Fruit fly (Drosophila melanogaster) whole organism, prepupa: ENCODE measurements around the gene CG14024.

Experiments
- Blimp-1 ChIP-seq: fragments of 200-800 bp; sonication (Bioruptor generic); optimal IDR thresholded peaks from 3 replicates; lab custom pipeline; 2017; ENCODE audit warnings: missing biosample characterization, missing genetic modification characterization, mild to moderate bottlenecking, moderate library complexity, missing genetic modification reagents
- CG11294 ChIP-seq: fragments of 200-800 bp; sonication (Bioruptor generic); IDR thresholded peaks from 2 replicates; pipeline ENCODE4 v1.3.6; 2022; ENCODE audit warnings: missing biosample characterization, missing genetic modification characterization
- CG11902 ChIP-seq: fragments of 200-800 bp; sonication (Bioruptor generic); optimal IDR thresholded peaks from 3 replicates; lab custom pipeline; 2016; ENCODE audit warnings: missing biosample characterization, missing genetic modification characterization
- CG16779 ChIP-seq: fragments of 200-800 bp; sonication (Bioruptor generic); optimal IDR thresholded peaks from 3 replicates; lab custom pipeline; 2017; ENCODE audit warnings: missing biosample characterization, mild to moderate bottlenecking, missing genetic modification characterization
- CG32006 ChIP-seq: fragments of 200-800 bp; sonication (Bioruptor generic); optimal IDR thresholded peaks from 3 replicates; lab custom pipeline; 2017; ENCODE audit warnings: missing biosample characterization, mild to moderate bottlenecking, missing genetic modification characterization
- CG34406 ChIP-seq: fragments of 200-800 bp; sonication (Bioruptor generic); optimal IDR thresholded peaks from 3 replicates; lab custom pipeline; 2016; ENCODE audit warnings: missing biosample characterization, missing genetic modification characterization
- CG3919 ChIP-seq: fragments of 200-800 bp; sonication (Bioruptor generic); optimal IDR thresholded peaks from 3 replicates; lab custom pipeline; 2016; ENCODE audit warnings: missing biosample characterization, missing genetic modification characterization
- CG4318 ChIP-seq: fragments of 200-800 bp; sonication (Bioruptor generic); optimal IDR thresholded peaks from 3 replicates; lab custom pipeline; 2017; ENCODE audit warnings: missing biosample characterization, mild to moderate bottlenecking, missing genetic modification characterization
- CG6163 ChIP-seq: fragments of 200-800 bp; sonication (Bioruptor generic); IDR thresholded peaks from 3 replicates; pipeline ENCODE4 v1.3.6; 2022; ENCODE audit warnings: missing biosample characterization, missing genetic modification characterization
- CG6276 ChIP-seq: fragments of 200-800 bp; sonication (Bioruptor generic); optimal IDR thresholded peaks from 2 replicates; lab custom pipeline; 2017; ENCODE audit warnings: missing biosample characterization, mild to moderate bottlenecking, missing genetic modification characterization
- CG6792 ChIP-seq: fragments of 200-800 bp; sonication (Bioruptor generic); optimal IDR thresholded peaks from 3 replicates; lab custom pipeline; 2016; ENCODE audit warnings: missing biosample characterization, missing genetic modification characterization
- CG6808 ChIP-seq: fragments of 200-800 bp; sonication (Bioruptor generic); optimal IDR thresholded peaks from 3 replicates; lab custom pipeline; 2017; ENCODE audit warnings: missing biosample characterization, missing genetic modification characterization, mild to moderate bottlenecking, moderate library complexity, missing genetic modification reagents
- CG6854 ChIP-seq: fragments of 200-800 bp; sonication (Bioruptor generic); optimal IDR thresholded peaks from 2 replicates; lab custom pipeline; 2017; ENCODE audit warnings: missing biosample characterization, mild to moderate bottlenecking, missing genetic modification characterization
- CG7368 ChIP-seq: fragments of 200-800 bp; sonication (Bioruptor generic); optimal IDR thresholded peaks from 3 replicates; lab custom pipeline; 2016; ENCODE audit warnings: missing biosample characterization, missing genetic modification characterization
- CG8119 ChIP-seq: fragments of 200-800 bp; sonication (Bioruptor generic); IDR thresholded peaks from 3 replicates; pipeline ENCODE4 v1.3.6; 2022; ENCODE audit warnings: missing biosample characterization, missing genetic modification characterization
- CG8319 ChIP-seq: fragments of 200-800 bp; sonication (Bioruptor generic); optimal IDR thresholded peaks from 3 replicates; lab custom pipeline; 2016; ENCODE audit warnings: missing biosample characterization, missing genetic modification characterization
- CG8632 ChIP-seq: fragments of 200-800 bp; sonication (Bioruptor generic); optimal IDR thresholded peaks from 3 replicates; lab custom pipeline; 2016; ENCODE audit warnings: missing biosample characterization, missing genetic modification characterization
- CG9139 ChIP-seq: fragments of 200-800 bp; sonication (Bioruptor generic); optimal IDR thresholded peaks from 3 replicates; lab custom pipeline; 2017; ENCODE audit warnings: missing biosample characterization, mild to moderate bottlenecking, missing genetic modification characterization
- Eip75B ChIP-seq: fragments of 200-800 bp; sonication (Bioruptor generic); optimal IDR thresholded peaks from 3 replicates; lab custom pipeline; 2016; ENCODE audit warnings: missing biosample characterization, missing genetic modification characterization
- Eip78C ChIP-seq: fragments of 200-800 bp; sonication (Bioruptor generic); peaks from one replicate; lab custom pipeline; 2016; ENCODE audit warnings: missing biosample characterization, missing genetic modification characterization
- Eip93F ChIP-seq: fragments of 200-800 bp; sonication (Bioruptor generic); optimal IDR thresholded peaks from 2 replicates; lab custom pipeline; 2016; ENCODE audit warnings: missing biosample characterization, mild to moderate bottlenecking, missing genetic modification characterization
- Ets21C ChIP-seq: fragments of 200-800 bp; sonication (Bioruptor generic); optimal IDR thresholded peaks from 3 replicates; lab custom pipeline; 2016; ENCODE audit warnings: missing biosample characterization, missing genetic modification characterization
- Ets96B ChIP-seq: fragments of 200-800 bp; optimal IDR thresholded peaks from 2 replicates; lab custom pipeline; 2019; ENCODE audit warnings: missing biosample characterization, mild to moderate bottlenecking, missing genetic modification characterization, moderate library complexity
- Gug ChIP-seq: fragments of 200-800 bp; sonication (Bioruptor generic); IDR thresholded peaks from 2 replicates; pipeline ENCODE4 v1.3.6; 2022; ENCODE audit warnings: missing biosample characterization, missing genetic modification characterization
- Hr38 ChIP-seq: sonication (Bioruptor generic); optimal IDR thresholded peaks from 2 replicates; lab custom pipeline; 2016; ENCODE audit warnings: missing biosample characterization, missing genetic modification characterization
- Hr39 ChIP-seq: fragments of 200-800 bp; sonication (Bioruptor generic); optimal IDR thresholded peaks from 2 replicates; lab custom pipeline; 2016; ENCODE audit warnings: missing biosample characterization, missing genetic modification characterization
- Hr4 ChIP-seq: fragments of 200-800 bp; sonication (Bioruptor generic); optimal IDR thresholded peaks from 3 replicates; lab custom pipeline; 2016; ENCODE audit warnings: missing biosample characterization, missing genetic modification characterization
- OdsH ChIP-seq: fragments of 200-800 bp; sonication (Bioruptor generic); optimal IDR thresholded peaks from 3 replicates; lab custom pipeline; 2016; ENCODE audit warnings: missing biosample characterization, missing genetic modification characterization
- Smox ChIP-seq: fragments of 200-800 bp; sonication (Bioruptor generic); optimal IDR thresholded peaks from 3 replicates; lab custom pipeline; 2016; ENCODE audit warnings: missing biosample characterization, missing genetic modification characterization
- Sox102F ChIP-seq: fragments of 200-800 bp; sonication (Bioruptor generic); optimal IDR thresholded peaks from 2 replicates; lab custom pipeline; 2016; ENCODE audit warnings: missing biosample characterization, mild to moderate bottlenecking, missing genetic modification characterization
- Sox15 ChIP-seq: fragments of 200-800 bp; sonication (Bioruptor generic); optimal IDR thresholded peaks from 3 replicates; lab custom pipeline; 2016; ENCODE audit warnings: missing biosample characterization, missing genetic modification characterization
- acj6 ChIP-seq: fragments of 200-800 bp; sonication (Bioruptor generic); optimal IDR thresholded peaks from 3 replicates; lab custom pipeline; 2016; ENCODE audit warnings: missing biosample characterization, missing genetic modification characterization
- cyc ChIP-seq: fragments of 200-800 bp; sonication (Bioruptor generic); optimal IDR thresholded peaks from 3 replicates; lab custom pipeline; 2016; ENCODE audit warnings: missing biosample characterization, missing genetic modification characterization
- dsx ChIP-seq: fragments of 200-800 bp; optimal IDR thresholded peaks from 3 replicates; lab custom pipeline; 2019; ENCODE audit warnings: missing biosample characterization, mild to moderate bottlenecking, missing genetic modification characterization, moderate library complexity; ENCODE audit not compliant: poor library complexity, severe bottlenecking
- eg ChIP-seq: fragments of 200-800 bp; sonication (Bioruptor generic); IDR thresholded peaks from 3 replicates; pipeline ENCODE4 v1.3.6; 2022; ENCODE audit warnings: missing biosample characterization, missing genetic modification characterization
- esn ChIP-seq: fragments of 200-800 bp; sonication (Bioruptor generic); optimal IDR thresholded peaks from 2 replicates; lab custom pipeline; 2016; ENCODE audit warnings: missing biosample characterization, mild to moderate bottlenecking, missing genetic modification characterization, moderate library complexity
- fd59A ChIP-seq: fragments of 200-800 bp; sonication (Bioruptor generic); optimal IDR thresholded peaks from 2 replicates; lab custom pipeline; 2017; ENCODE audit warnings: missing biosample characterization, mild to moderate bottlenecking, missing genetic modification characterization, missing genetic modification reagents
- fd85E ChIP-seq: fragments of 200-800 bp; sonication (Bioruptor generic); optimal IDR thresholded peaks from 3 replicates; lab custom pipeline; 2016; ENCODE audit warnings: missing biosample characterization, missing genetic modification characterization
- fkh ChIP-seq: fragments of 200-800 bp; sonication (Bioruptor generic); optimal IDR thresholded peaks from 3 replicates; lab custom pipeline; 2017; ENCODE audit warnings: missing biosample characterization, mild to moderate bottlenecking, missing genetic modification characterization, moderate library complexity
- lz ChIP-seq: fragments of 200-800 bp; sonication (Bioruptor generic); optimal IDR thresholded peaks from 3 replicates; lab custom pipeline; 2016; ENCODE audit warnings: missing biosample characterization, missing genetic modification characterization
- net ChIP-seq: fragments of 200-800 bp; sonication (Bioruptor generic); optimal IDR thresholded peaks from 3 replicates; lab custom pipeline; 2016; ENCODE audit warnings: missing biosample characterization, missing genetic modification characterization
- pdm3 ChIP-seq: fragments of 200-800 bp; sonication (Bioruptor generic); optimal IDR thresholded peaks from 3 replicates; lab custom pipeline; 2016; ENCODE audit warnings: missing biosample characterization, missing genetic modification characterization
- spab ChIP-seq: fragments of 200-800 bp; sonication (Bioruptor generic); optimal IDR thresholded peaks from 2 replicates; lab custom pipeline; 2017; ENCODE audit warnings: missing biosample characterization, mild to moderate bottlenecking, missing genetic modification characterization, missing genetic modification reagents
- ss ChIP-seq, 2 experiments: fragments of 200-800 bp; sonication (Bioruptor generic); optimal IDR thresholded peaks; 2 replicates in 1 of 2; 3 replicates in 1 of 2; lab custom pipeline; 2017 to 2018; ENCODE audit warnings: mild to moderate bottlenecking in 2 of 2, missing biosample characterization in 2 of 2, missing genetic modification characterization in 2 of 2, moderate library complexity in 1 of 2
- svp ChIP-seq: fragments of 200-800 bp; sonication (Bioruptor generic); peaks from one replicate; lab custom pipeline; 2016; ENCODE audit warnings: missing biosample characterization, missing genetic modification characterization
- topi ChIP-seq: fragments of 200-800 bp; sonication (Bioruptor generic); optimal IDR thresholded peaks from 3 replicates; lab custom pipeline; 2016; ENCODE audit warnings: missing biosample characterization, missing genetic modification characterization

The CG14024 gene

dm6 chr2L:5289921-5290320 lies 24.8 kb downstream of the CG14024 start (continued):
- TF ChIP-seq net (GFP tag; lab: Kevin White, UChicago) (peak; percentile 41), CG34406 (GFP tag; lab: Kevin White, UChicago) (peak; percentile 69), fd85E (GFP tag; lab: Kevin White, UChicago) (no peak), pdm3 (GFP tag; lab: Kevin White, UChicago) (peak; percentile 68), esn (GFP tag; lab: Kevin White, UChicago) (peak; percentile 61), Ets21C (no peak), CG8319 (GFP tag; lab: Kevin White, UChicago) (peak; percentile 13), CG6276 (no peak)

- TF ChIP-seq dsx (GFP tag; lab: Kevin White, UChicago) = no peak
- no peak for TF ChIP-seq CG11294 (GFP tag; lab: Robert Waterston, UW)
- TF ChIP-seq Blimp-1 (GFP tag; lab: Kevin White, UChicago) = no peak
- no peak for TF ChIP-seq esn (GFP tag; lab: Kevin White, UChicago)
- TF ChIP-seq fd85E (GFP tag; lab: Kevin White, UChicago) = no peak
- no peak for TF ChIP-seq lz (GFP tag; lab: Kevin White, UChicago)
- TF ChIP-seq ss (GFP tag; optimal IDR thresholded peaks at IDR 0.05; lab: Kevin White, UChicago) = no peak
- TF ChIP-seq fkh (GFP tag; lab: Kevin White, UChicago) = no peak
- TF ChIP-seq svp = no peak
- no peak for TF ChIP-seq fd59A
- no peak for TF ChIP-seq Eip78C (GFP tag; lab: Kevin White, UChicago)
- TF ChIP-seq CG6808 (GFP tag; lab: Kevin White, UChicago) = no peak
- no peak for TF ChIP-seq spab
- TF ChIP-seq CG4318 (GFP tag; lab: Kevin White, UChicago) = no peak
- TF ChIP-seq Hr39 (GFP tag; lab: Kevin White, UChicago) = no peak
Observed at dm6 chr2L:5288721-5289120, 26.0 kb downstream of the CG14024 start, which contains the start of gene vri. Gene vri, plus strand, starts transcription at chr2L:5288944.

dm6 chr2L:5288262-5288621 lies 26.5 kb downstream of the CG14024 start:
- no peak for TF ChIP-seq Blimp-1 (GFP tag; lab: Kevin White, UChicago)
- no peak for TF ChIP-seq Hr4 (GFP tag; lab: Kevin White, UChicago)
- TF ChIP-seq CG3919 (GFP tag; lab: Kevin White, UChicago) = peak; percentile 42
- no peak for TF ChIP-seq eg
- TF ChIP-seq CG6792 (GFP tag; lab: Kevin White, UChicago) = peak; percentile 42
- peak; percentile 10 for TF ChIP-seq net (GFP tag; lab: Kevin White, UChicago)
- peak; percentile 57 for TF ChIP-seq Eip75B (GFP tag; lab: Kevin White, UChicago)
- peak; percentile 28 to 60 for TF ChIP-seq ss (GFP tag; optimal IDR thresholded peaks at IDR 0.05; lab: Kevin White, UChicago)
- no peak for TF ChIP-seq Ets21C
- TF ChIP-seq lz (GFP tag; lab: Kevin White, UChicago) = no peak
- no peak for TF ChIP-seq CG16779
- TF ChIP-seq Sox102F (GFP tag; lab: Kevin White, UChicago) = no peak
- TF ChIP-seq CG8632 = peak; percentile 22
- TF ChIP-seq topi = peak; percentile 4
- no peak for TF ChIP-seq CG4318 (GFP tag; lab: Kevin White, UChicago)
- TF ChIP-seq CG8119 (GFP tag; lab: Robert Waterston, UW) = peak; percentile 32; the same call in 1 of the 3 replicates
- peak; percentile 44 for TF ChIP-seq CG8319 (GFP tag; lab: Kevin White, UChicago)
- peak; percentile 85 for TF ChIP-seq CG6163 (GFP tag; lab: Robert Waterston, UW)
- TF ChIP-seq Gug (GFP tag; lab: Robert Waterston, UW) = no peak
- TF ChIP-seq CG7368 (GFP tag; lab: Kevin White, UChicago) = peak; percentile 4
- no peak for TF ChIP-seq fkh (GFP tag; lab: Kevin White, UChicago)
- TF ChIP-seq Ets96B (tag; lab: Kevin White, UChicago) = peak; percentile 76
- TF ChIP-seq Smox (GFP tag; lab: Kevin White, UChicago) = no peak
- TF ChIP-seq fd85E (GFP tag; lab: Kevin White, UChicago) = no peak
- TF ChIP-seq Sox15 = peak; percentile 6
- no peak for TF ChIP-seq CG32006 (GFP tag; lab: Kevin White, UChicago)
- TF ChIP-seq OdsH (GFP tag; lab: Kevin White, UChicago) = peak; percentile 72
- peak; percentile 47 for TF ChIP-seq acj6
- TF ChIP-seq CG6854 (GFP tag; lab: Kevin White, UChicago) = no peak
- TF ChIP-seq CG9139 = peak; percentile 48
- TF ChIP-seq Eip93F = no peak
- no peak for TF ChIP-seq CG11902 (GFP tag; lab: Kevin White, UChicago)
- peak; percentile 29 for TF ChIP-seq CG34406 (GFP tag; lab: Kevin White, UChicago)
- TF ChIP-seq CG6276 = no peak
- peak; percentile 20 for TF ChIP-seq cyc (GFP tag; lab: Kevin White, UChicago)
- TF ChIP-seq Hr38 (GFP tag; lab: Kevin White, UChicago) = no peak
- peak; percentile 55 for TF ChIP-seq svp
